Worm (Caenorhabditis elegans): Measurements from ENCODE around the gene cutl-16.

ce11 chrII:6419163-6419562 is 22.1 kb upstream of the cutl-16 start:
- TF ChIP-seq mep-1 (tag; optimal IDR thresholded peaks at IDR 0.05), result no peak
- no peak for TF ChIP-seq mdl-1 (tag; optimal IDR thresholded peaks at IDR 0.05)
- no peak for TF ChIP-seq ztf-11 (tag; optimal IDR thresholded peaks at IDR 0.05)
- no peak for TF ChIP-seq dmd-8 (GFP tag; IDR thresholded peaks at IDR 0.05)
- no peak for TF ChIP-seq zag-1 (tag; optimal IDR thresholded peaks at IDR 0.05)
- no peak for TF ChIP-seq fkh-10 (GFP tag; optimal IDR thresholded peaks at IDR 0.05)

Data from whole organism, L4 larva.